Fruit fly (Drosophila melanogaster): Measurements from ENCODE around the gene tup.

DNA sequence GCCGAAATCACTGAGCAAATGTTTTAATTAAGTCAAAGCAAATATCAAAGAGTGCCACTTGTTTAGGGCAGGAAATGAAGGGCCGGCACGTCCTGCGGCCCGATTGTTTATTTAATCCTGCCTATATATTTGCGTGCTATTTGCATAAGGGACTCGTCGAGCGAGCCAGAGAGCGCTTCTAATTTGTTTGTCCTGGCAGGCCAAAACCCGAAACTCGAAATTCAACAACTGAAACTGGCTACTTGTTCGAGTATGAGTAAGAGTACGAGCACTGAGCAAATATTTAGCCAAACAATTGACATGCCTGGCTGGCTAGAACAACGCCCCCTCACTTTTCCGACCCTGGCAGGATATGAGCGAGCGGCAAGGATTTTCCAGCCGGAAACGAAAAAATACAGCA is 36.5 kb upstream of the tup start:
- TF ChIP-seq CG8478 (optimal IDR thresholded peaks at IDR 0.05), result no peak
- no peak for TF ChIP-seq CTCF (optimal IDR thresholded peaks at IDR 0.05)

Measured in S2 (cell line).